Fruit fly (Drosophila melanogaster): ENCODE results near the gene CG32263.

CG32263 gene

DNA sequence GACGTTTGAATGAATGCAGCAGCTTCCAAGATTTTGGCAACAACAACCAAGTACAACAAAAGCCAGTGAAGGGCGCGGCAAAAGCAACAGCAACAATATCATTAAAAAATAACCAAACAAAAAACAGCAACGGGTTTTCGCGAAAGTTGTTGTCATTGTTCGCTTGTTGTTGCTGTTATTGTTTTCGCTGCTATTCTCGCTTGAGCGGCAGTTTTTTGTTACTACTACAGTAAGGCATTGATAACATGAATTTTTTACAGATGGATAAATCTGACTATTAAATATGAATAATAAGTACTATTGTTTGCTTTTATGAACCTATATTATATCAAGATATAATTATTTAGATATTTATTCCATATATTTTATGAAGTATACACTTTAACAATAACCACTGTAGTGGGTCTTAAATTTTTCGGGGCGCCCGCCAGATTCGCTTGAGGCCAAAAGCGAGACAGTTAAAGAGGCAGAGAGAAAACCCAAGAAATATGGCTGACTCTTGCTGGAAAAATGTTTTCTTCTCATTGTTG lies 39.4 kb downstream of the CG32263 start (continued):
- no peak for TF ChIP-seq Hr39 (optimal IDR thresholded peaks at IDR 0.05)
- TF ChIP-seq mam (GFP tag; optimal IDR thresholded peaks at IDR 0.05), result peak; percentile 11
- peak; percentile 76 for TF ChIP-seq Hand (GFP tag; optimal IDR thresholded peaks at IDR 0.05)
- TF ChIP-seq CG11695 (GFP tag; IDR thresholded peaks at IDR 0.05), result peak; percentile 86
- peak; percentile 93 for TF ChIP-seq nom (GFP tag; optimal IDR thresholded peaks at IDR 0.05)
- TF ChIP-seq Asciz (GFP tag; optimal IDR thresholded peaks at IDR 0.05), result peak; percentile 35
- peak; percentile 88 for TF ChIP-seq CoRest (tag; optimal IDR thresholded peaks at IDR 0.05)
- TF ChIP-seq nau (GFP tag; optimal IDR thresholded peaks at IDR 0.05), result peak; percentile 35
- TF ChIP-seq Taf1 (GFP tag; IDR thresholded peaks at IDR 0.05), result peak; percentile 74
- peak; percentile 55 for TF ChIP-seq CG18619 (GFP tag; optimal IDR thresholded peaks at IDR 0.05)
- peak; percentile 85 for TF ChIP-seq E2f1 (GFP tag; IDR thresholded peaks at IDR 0.05)
- peak; percentile 88 for TF ChIP-seq CG12659 (GFP tag; optimal IDR thresholded peaks at IDR 0.05)
- no peak for TF ChIP-seq fu2 (GFP tag; optimal IDR thresholded peaks at IDR 0.05)
- TF ChIP-seq Fer3 (tag; optimal IDR thresholded peaks at IDR 0.05), result peak; percentile 85
- peak; percentile 81 for TF ChIP-seq dmrt99B (tag; optimal IDR thresholded peaks at IDR 0.05)
- no peak for TF ChIP-seq Hr78 (GFP tag; optimal IDR thresholded peaks at IDR 0.05)
- peak; percentile 42 for TF ChIP-seq Vsx1 (GFP tag; optimal IDR thresholded peaks at IDR 0.05)
- TF ChIP-seq NFAT (GFP tag; IDR thresholded peaks at IDR 0.05), result peak; percentile 72
- peak; percentile 44 for TF ChIP-seq phol (tag; optimal IDR thresholded peaks at IDR 0.05)
- no peak for TF ChIP-seq CG7786 (GFP tag; optimal IDR thresholded peaks at IDR 0.05)
- peak; percentile 12 for TF ChIP-seq ewg (GFP tag; optimal IDR thresholded peaks at IDR 0.05)
- TF ChIP-seq CG13287 (GFP tag; IDR thresholded peaks at IDR 0.05; ENCODE audit: partially characterized antibody), result no peak
- no peak for TF ChIP-seq CG14710 (tag; optimal IDR thresholded peaks at IDR 0.05)
- TF ChIP-seq CG4360 (GFP tag; IDR thresholded peaks at IDR 0.05), result peak; percentile 48; the same call in 1 of the 2 replicates
- TF ChIP-seq D19A (tag; optimal IDR thresholded peaks at IDR 0.05), result peak; percentile 52
- peak; percentile 75 for TF ChIP-seq CG12299 (tag; optimal IDR thresholded peaks at IDR 0.05)
- no peak for TF ChIP-seq MTF-1 (GFP tag; optimal IDR thresholded peaks at IDR 0.05; ENCODE audit: borderline replicate concordance)
- peak; percentile 19 for TF ChIP-seq kay (GFP tag; optimal IDR thresholded peaks at IDR 0.05)
- no peak for TF ChIP-seq CG4282 (GFP tag; optimal IDR thresholded peaks at IDR 0.05)
- peak; percentile 25 for TF ChIP-seq CG10979 (tag; optimal IDR thresholded peaks at IDR 0.05)
- no peak for TF ChIP-seq CG16863 (GFP tag; optimal IDR thresholded peaks at IDR 0.05)
- TF ChIP-seq CG17385 (GFP tag; optimal IDR thresholded peaks at IDR 0.05), result peak; percentile 69
- TF ChIP-seq Oli (tag; optimal IDR thresholded peaks at IDR 0.05), result peak; percentile 81
- TF ChIP-seq sens (GFP tag), result peak; percentile 48
- TF ChIP-seq CG11085 (GFP tag; IDR thresholded peaks at IDR 0.05), result peak; percentile 56; the same call in 1 of the 2 replicates
- peak; percentile 76 for TF ChIP-seq CG12391 (tag; optimal IDR thresholded peaks at IDR 0.05)
- TF ChIP-seq gce (GFP tag; IDR thresholded peaks at IDR 0.05), result 0 out of 3 replicates have a peak, but pooled peaks have one; percentile 16
- TF ChIP-seq sd (tag; optimal IDR thresholded peaks at IDR 0.05), result peak; percentile 72
- TF ChIP-seq Spps (tag; optimal IDR thresholded peaks at IDR 0.05), result no peak
- TF ChIP-seq CG5953 (GFP tag; IDR thresholded peaks at IDR 0.05), result peak; percentile 46; the same call in 1 of the 2 replicates
- TF ChIP-seq Drgx (GFP tag; IDR thresholded peaks at IDR 0.05), result peak; percentile 89
- TF ChIP-seq CG9817 (tag; optimal IDR thresholded peaks at IDR 0.05), result peak; percentile 78
- no peak for TF ChIP-seq dmrt11E (tag; optimal IDR thresholded peaks at IDR 0.05)
- peak; percentile 25 for TF ChIP-seq CG8281 (tag; optimal IDR thresholded peaks at IDR 0.05)
- TF ChIP-seq CG9727 (GFP tag; optimal IDR thresholded peaks at IDR 0.05), result peak; percentile 75
- peak; percentile 44 for TF ChIP-seq CG6765 (GFP tag; optimal IDR thresholded peaks at IDR 0.05)
- no peak for TF ChIP-seq fd64A (GFP tag; optimal IDR thresholded peaks at IDR 0.05)
- peak; percentile 74 for TF ChIP-seq Sox102F (GFP tag; optimal IDR thresholded peaks at IDR 0.05)
- TF ChIP-seq row (GFP tag; IDR thresholded peaks at IDR 0.05), result peak; percentile 87

All from whole organism, embryonic.